Worm (Caenorhabditis elegans) whole organism, L1 larva: ENCODE data around the gene bmy-1.

Source experiments
- ama-1 ChIP-seq: fragments of 150-350 bp; optimal IDR thresholded peaks from 2 replicates; lab custom pipeline; 2014
- efl-1 ChIP-seq, 4 experiments: fragments of 150-350 bp; optimal IDR thresholded peaks in 3 of 4; peaks in 1 of 4; 1 replicate in 1 of 4; 2 replicates in 3 of 4; lab custom pipeline; 2014; ENCODE audit warnings: missing biosample characterization in 2 of 4, missing genetic modification characterization in 2 of 4, missing genetic modification reagents in 2 of 4
- pax-3 ChIP-seq: fragments of 200-800 bp; sonication (Bioruptor generic); optimal IDR thresholded peaks from 2 replicates; lab custom pipeline; 2018; ENCODE audit warnings: mild to moderate bottlenecking, missing genetic modification characterization, moderate library complexity, missing compliant biosample characterization
- sptf-1 ChIP-seq: fragments of 150-350 bp; optimal IDR thresholded peaks from 2 replicates; lab custom pipeline; 2014; ENCODE audit warnings: missing biosample characterization, missing genetic modification characterization
- unc-62 ChIP-seq: fragments of 150-350 bp; optimal IDR thresholded peaks from 2 replicates; lab custom pipeline; 2014; ENCODE audit warnings: missing biosample characterization, missing genetic modification reagents, missing genetic modification characterization
- zag-1 ChIP-seq: fragments of 150-350 bp; optimal IDR thresholded peaks from 2 replicates; lab custom pipeline; 2014; ENCODE audit warnings: missing biosample characterization, missing genetic modification characterization

DNA sequence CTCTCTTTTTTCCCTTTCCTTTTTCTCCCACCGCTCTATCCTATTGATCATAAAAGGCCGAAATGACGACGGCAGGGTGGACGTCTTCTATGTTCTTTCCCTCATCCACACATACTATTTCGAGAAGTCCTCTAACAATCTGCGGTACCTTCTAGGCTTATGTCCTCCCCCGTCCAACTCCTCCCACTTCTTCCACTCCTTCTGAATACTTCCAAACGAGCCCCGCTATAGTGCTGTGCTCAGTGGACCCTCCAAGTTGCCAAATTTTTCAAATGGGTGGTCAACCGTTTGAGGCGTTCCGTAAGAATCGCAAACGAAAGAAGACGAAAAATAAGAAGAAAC is 22.5 kb upstream of the bmy-1 start:
- TF ChIP-seq pax-3 (tag; lab: Kevin White, UChicago) (no peak), unc-62 (GFP tag; lab: Kevin White, UChicago) (no peak), sptf-1 (no peak), ama-1 (lab: Kevin White, UChicago) (no peak), efl-1 (optimal IDR thresholded peaks at IDR 0.05; lab: Kevin White, UChicago) (peak; percentile 32 to 38), efl-1 (GFP tag; optimal IDR thresholded peaks at IDR 0.05 in 1 of 2; lab: Kevin White, UChicago) (peak in 1 of 2 experiments; percentile 82), zag-1 (tag; lab: Kevin White, UChicago) (no peak)
